Worm (Caenorhabditis elegans): ENCODE data around the gene R02D5.24.

R02D5.24 gene

DNA sequence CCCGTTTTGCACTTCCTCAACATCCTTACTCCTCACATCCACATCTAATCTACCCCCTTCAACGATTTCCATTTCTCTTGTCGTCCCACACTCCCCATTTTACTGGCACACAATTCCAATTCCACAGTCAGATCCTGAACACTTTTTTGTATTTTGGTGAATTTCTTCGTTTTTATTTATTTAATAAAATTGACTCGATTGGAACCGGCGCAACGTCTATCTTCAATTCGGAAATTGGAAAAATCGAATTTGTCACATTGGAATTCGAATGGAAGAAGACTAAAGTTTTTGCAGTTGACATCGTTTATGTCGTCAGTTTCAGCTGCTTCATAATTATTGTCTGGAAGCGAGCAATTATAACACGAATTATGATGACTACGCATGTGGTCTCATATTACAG is 26.1 kb downstream of the R02D5.24 start:
- TF ChIP-seq ceh-48 (tag; optimal IDR thresholded peaks at IDR 0.05) (no peak), unc-42 (tag; optimal IDR thresholded peaks at IDR 0.05) (peak; percentile 65), nhr-11 (tag; optimal IDR thresholded peaks at IDR 0.05) (no peak)

DNA sequence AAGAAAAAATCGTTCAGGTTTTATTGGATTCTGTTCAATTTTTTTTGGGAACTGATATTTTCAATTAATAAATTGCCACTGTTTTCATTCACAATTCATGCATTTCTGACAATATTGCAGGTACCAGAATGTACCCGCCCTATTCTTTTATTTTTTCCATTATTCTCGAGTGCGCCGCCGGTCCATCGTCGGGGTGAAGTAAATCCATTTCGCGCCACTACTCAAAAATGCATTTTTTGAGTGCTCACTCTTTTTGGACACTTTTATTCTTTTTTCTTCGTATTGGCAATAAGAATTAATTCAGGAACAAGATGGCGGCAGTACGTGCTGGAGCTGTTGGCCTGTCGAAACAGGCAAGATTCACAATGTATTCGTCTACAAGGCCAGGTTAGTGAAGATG is 29.7 kb downstream of the R02D5.24 start, which contains the start of gene kcnl-4:
kcnl-4 (plus strand) TSS at position 301 of the 400 bp plus-strand sequence.
- TF ChIP-seq nhr-232 (tag; optimal IDR thresholded peaks at IDR 0.05), result no peak
- TF ChIP-seq ceh-45 (GFP tag; IDR thresholded peaks at IDR 0.05), result no peak
- no peak for TF ChIP-seq syd-9 (tag; optimal IDR thresholded peaks at IDR 0.05)
- TF ChIP-seq F13H6.1 (tag; optimal IDR thresholded peaks at IDR 0.05), result no peak
- TF ChIP-seq npax-4 (tag; optimal IDR thresholded peaks at IDR 0.05), result no peak
- TF ChIP-seq ama-1 (optimal IDR thresholded peaks at IDR 0.05), result no peak

DNA sequence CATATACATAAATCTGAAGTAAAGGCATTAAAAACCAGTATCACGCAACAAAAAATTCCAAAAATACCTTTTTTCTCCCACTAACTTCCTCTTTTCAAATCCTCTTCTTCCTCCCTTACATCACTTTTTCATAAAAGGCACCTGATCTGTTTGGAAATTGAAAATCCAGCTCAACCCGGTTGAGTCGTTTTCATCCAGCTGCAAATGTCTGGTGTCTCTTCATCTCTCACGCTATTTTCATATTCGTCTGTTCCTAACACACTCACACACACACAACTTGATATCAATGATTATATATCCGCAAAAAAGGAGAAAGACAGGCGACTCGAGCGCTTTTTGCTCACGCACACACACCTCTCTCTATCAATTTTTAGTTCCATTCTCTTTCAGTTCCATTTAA is 31.2 kb downstream of the R02D5.24 start:
- no peak for TF ChIP-seq unc-86 (tag; optimal IDR thresholded peaks at IDR 0.05)
- no peak for TF ChIP-seq pat-9 (tag; optimal IDR thresholded peaks at IDR 0.05)
- no peak for TF ChIP-seq pros-1 (tag; optimal IDR thresholded peaks at IDR 0.05)
- no peak for TF ChIP-seq tbx-7 (tag; optimal IDR thresholded peaks at IDR 0.05)
- TF ChIP-seq tbx-2 (tag; optimal IDR thresholded peaks at IDR 0.05), result no peak
- no peak for TF ChIP-seq ceh-22 (tag; optimal IDR thresholded peaks at IDR 0.05)
- TF ChIP-seq pha-2 (tag; optimal IDR thresholded peaks at IDR 0.05), result no peak
- no peak for TF ChIP-seq ceh-2 (tag; optimal IDR thresholded peaks at IDR 0.05)
- TF ChIP-seq pax-1 (tag; optimal IDR thresholded peaks at IDR 0.05), result no peak
- no peak for TF ChIP-seq K02D7.2 (tag; optimal IDR thresholded peaks at IDR 0.05)

DNA sequence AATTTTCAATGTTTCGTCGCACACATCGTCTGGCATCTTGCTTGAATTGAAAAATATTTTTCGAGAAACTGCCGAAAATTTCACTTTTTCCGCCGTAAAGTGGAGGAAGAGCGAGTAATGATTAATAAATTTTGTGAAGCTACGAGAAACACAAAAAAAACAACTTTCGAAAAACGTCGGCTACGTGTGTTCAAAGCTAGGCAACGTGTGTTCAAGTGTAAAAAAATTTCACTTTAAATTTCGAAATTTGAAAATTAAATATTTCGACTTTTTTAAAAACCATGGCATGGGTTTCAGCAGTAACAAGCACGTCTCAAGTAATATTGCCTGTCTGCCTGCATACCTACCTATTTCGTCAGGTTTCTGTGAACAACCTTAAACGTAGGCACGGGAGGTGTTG is 35.1 kb downstream of the R02D5.24 start, which contains the start of gene tag-191:
tag-191 (minus strand) TSS at position 101 of the 400 bp plus-strand sequence.
- TF ChIP-seq tbx-2 (tag; optimal IDR thresholded peaks at IDR 0.05), result no peak
- TF ChIP-seq eyg-1 (tag; optimal IDR thresholded peaks at IDR 0.05), result no peak
- TF ChIP-seq ttx-3 (tag; optimal IDR thresholded peaks at IDR 0.05), result no peak
- TF ChIP-seq unc-86 (tag; optimal IDR thresholded peaks at IDR 0.05), result no peak
- TF ChIP-seq ceh-6 (GFP tag; optimal IDR thresholded peaks at IDR 0.05), result no peak
- no peak for TF ChIP-seq madf-2 (tag; optimal IDR thresholded peaks at IDR 0.05)
- TF ChIP-seq unc-55 (GFP tag; optimal IDR thresholded peaks at IDR 0.05), result no peak
- TF ChIP-seq sox-2 (GFP tag; IDR thresholded peaks at IDR 0.05), result no peak
- TF ChIP-seq hlh-6 (tag; optimal IDR thresholded peaks at IDR 0.05), result no peak
- no peak for TF ChIP-seq nfya-1 (tag; optimal IDR thresholded peaks at IDR 0.05)

DNA sequence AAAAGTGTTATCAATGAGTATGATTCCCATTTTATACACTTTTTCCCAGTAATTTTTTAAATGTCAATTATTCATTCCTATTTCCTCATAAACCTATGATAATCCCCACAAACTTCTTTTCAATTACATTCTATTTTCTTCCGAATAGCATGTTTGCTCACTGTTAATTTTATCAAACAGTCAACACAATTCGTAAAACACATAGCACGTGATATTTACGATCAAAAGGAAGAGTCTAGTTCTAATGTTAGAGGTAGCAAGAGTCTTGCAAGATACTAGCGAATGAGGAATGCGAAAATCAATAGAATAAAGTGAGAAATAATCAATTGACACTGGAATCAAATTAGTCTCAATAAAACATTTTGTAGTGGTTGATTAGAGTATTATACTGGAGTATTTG is 38.2 kb downstream of the R02D5.24 start:
- TF ChIP-seq ztf-16 (tag; optimal IDR thresholded peaks at IDR 0.05), result no peak
- no peak for TF ChIP-seq madf-2 (tag; optimal IDR thresholded peaks at IDR 0.05)
- TF ChIP-seq sox-4 (tag; optimal IDR thresholded peaks at IDR 0.05), result no peak
- TF ChIP-seq nhr-11 (tag; optimal IDR thresholded peaks at IDR 0.05), result no peak
- TF ChIP-seq fax-1 (tag; optimal IDR thresholded peaks at IDR 0.05), result no peak
- no peak for TF ChIP-seq pha-2 (tag; optimal IDR thresholded peaks at IDR 0.05)
- TF ChIP-seq ceh-30 (tag; optimal IDR thresholded peaks at IDR 0.05), result no peak
- TF ChIP-seq nfya-1 (tag; optimal IDR thresholded peaks at IDR 0.05), result no peak

DNA sequence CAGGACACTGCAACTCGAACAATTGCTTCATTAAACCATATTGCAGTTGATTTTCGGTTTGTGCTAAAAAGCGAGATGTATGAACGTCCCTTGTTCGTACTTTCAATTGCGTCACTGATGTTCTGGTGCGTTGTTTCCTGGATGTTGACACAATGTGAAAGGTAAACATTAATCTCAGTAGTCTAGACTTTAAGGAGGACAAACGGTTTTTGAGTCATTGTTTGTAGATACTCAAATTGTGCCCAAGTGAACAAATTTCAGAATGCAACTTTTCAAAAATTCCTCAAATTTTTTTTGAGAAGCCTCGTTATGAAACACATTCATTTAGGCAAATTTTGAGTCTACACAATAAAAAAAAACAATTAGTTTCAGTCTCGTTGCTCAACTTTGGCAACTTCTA is 39.8 kb downstream of the R02D5.24 start:
- TF ChIP-seq lim-6 (tag; optimal IDR thresholded peaks at IDR 0.05) (no peak), pqm-1 (tag; optimal IDR thresholded peaks at IDR 0.05) (no peak), T23F11.4 (GFP tag; optimal IDR thresholded peaks at IDR 0.05) (no peak), sdc-2 (tag; optimal IDR thresholded peaks at IDR 0.05) (no peak), Y22D7AL.16 (tag; optimal IDR thresholded peaks at IDR 0.05) (no peak), ztf-16 (tag; optimal IDR thresholded peaks at IDR 0.05) (no peak)
